Fruit fly (Drosophila melanogaster): Measurements from ENCODE around the gene muc.

Gene muc

DNA sequence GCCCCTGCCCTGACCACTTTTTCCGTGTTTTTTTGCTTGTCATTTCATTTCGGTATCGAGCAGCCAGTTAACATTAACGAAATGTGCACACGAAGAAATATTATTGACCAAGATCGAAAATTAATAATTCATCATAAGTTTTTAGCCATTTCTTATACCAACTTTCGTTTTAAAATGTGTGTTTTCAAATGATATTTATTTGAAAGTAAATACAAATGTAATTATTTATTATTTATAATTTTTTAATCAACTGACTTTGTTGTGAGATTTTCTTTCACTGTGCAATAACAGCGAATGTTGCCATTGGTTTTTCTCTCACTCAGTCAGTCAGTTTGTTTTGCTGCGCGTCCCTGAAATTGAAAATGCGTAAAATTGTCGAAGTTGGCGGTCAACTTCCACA lies 30.9 kb upstream of the muc start (continued):
- TF ChIP-seq CG34376 (GFP tag; optimal IDR thresholded peaks at IDR 0.05) (no peak), CG16863 (GFP tag; optimal IDR thresholded peaks at IDR 0.05) (no peak), her (GFP tag; optimal IDR thresholded peaks at IDR 0.05) (no peak), CG8944 (GFP tag; optimal IDR thresholded peaks at IDR 0.05) (no peak), CG13624 (GFP tag; optimal IDR thresholded peaks at IDR 0.05) (no peak), CG11560 (tag; IDR thresholded peaks at IDR 0.05) (no peak), Hr39 (optimal IDR thresholded peaks at IDR 0.05) (no peak), aop (GFP tag; IDR thresholded peaks at IDR 0.05) (no peak), PHDP (tag; optimal IDR thresholded peaks at IDR 0.05) (peak; percentile 75), CG8924 (tag; optimal IDR thresholded peaks at IDR 0.05) (peak; percentile 68), CG4730 (GFP tag; IDR thresholded peaks at IDR 0.05) (peak; percentile 26; the same call in 1 of the 2 replicates), B-H1 (GFP tag; IDR thresholded peaks at IDR 0.05) (no peak; the same call in 2 of the 3 replicates), CG2712 (tag; optimal IDR thresholded peaks at IDR 0.05) (peak; percentile 70), pros (GFP tag; optimal IDR thresholded peaks at IDR 0.05) (no peak), ftz-f1 (GFP tag; optimal IDR thresholded peaks at IDR 0.05) (no peak), CG2116 (GFP tag; optimal IDR thresholded peaks at IDR 0.05) (no peak), Dll (GFP tag; IDR thresholded peaks at IDR 0.05; ENCODE audit: partially characterized antibody) (no peak), gro (GFP tag; optimal IDR thresholded peaks at IDR 0.05) (no peak), onecut (GFP tag; IDR thresholded peaks at IDR 0.05) (no peak), psq (GFP tag; optimal IDR thresholded peaks at IDR 0.05) (no peak), ERR (GFP tag; optimal IDR thresholded peaks at IDR 0.05) (no peak), CG12104 (GFP tag; optimal IDR thresholded peaks at IDR 0.05) (peak; percentile 44), cg (GFP tag; optimal IDR thresholded peaks at IDR 0.05) (no peak), sc (optimal IDR thresholded peaks at IDR 0.05) (no peak), sc (GFP tag; optimal IDR thresholded peaks at IDR 0.05) (no peak), ind (GFP tag; optimal IDR thresholded peaks at IDR 0.05) (peak; percentile 49), CG6791 (GFP tag; IDR thresholded peaks at IDR 0.05; ENCODE audit: partially characterized antibody) (no peak), CG18764 (GFP tag; optimal IDR thresholded peaks at IDR 0.05) (no peak), al (GFP tag; IDR thresholded peaks at IDR 0.05) (0 out of 2 replicates have a peak, but pooled peaks have one; percentile 32), Ets65A (GFP tag) (no peak), Meics (GFP tag; optimal IDR thresholded peaks at IDR 0.05) (peak; percentile 66), nau (GFP tag; optimal IDR thresholded peaks at IDR 0.05) (no peak), bcd (GFP tag; optimal IDR thresholded peaks at IDR 0.05) (peak; percentile 50), hbn (GFP tag; IDR thresholded peaks at IDR 0.05; ENCODE audit: partially characterized antibody) (no peak), CG2678 (tag; optimal IDR thresholded peaks at IDR 0.05) (peak; percentile 79), CG15011 (GFP tag; optimal IDR thresholded peaks at IDR 0.05) (no peak), Mrtf (GFP tag; IDR thresholded peaks at IDR 0.05) (peak; percentile 40; the same call in 1 of the 3 replicates), Atf3 (GFP tag; optimal IDR thresholded peaks at IDR 0.05) (no peak), kay (GFP tag; optimal IDR thresholded peaks at IDR 0.05) (no peak), CG12236 (GFP tag; optimal IDR thresholded peaks at IDR 0.05) (no peak), nerfin-1 (tag; optimal IDR thresholded peaks at IDR 0.05) (no peak), Dip2 (GFP tag; IDR thresholded peaks at IDR 0.05) (no peak), CG17802 (tag; optimal IDR thresholded peaks at IDR 0.05) (no peak), gcm (GFP tag; optimal IDR thresholded peaks at IDR 0.05) (peak; percentile 54), CG10209 (GFP tag; optimal IDR thresholded peaks at IDR 0.05) (peak; percentile 58), slbo (GFP tag; IDR thresholded peaks at IDR 0.05) (peak; percentile 51), Bteb2 (GFP tag; optimal IDR thresholded peaks at IDR 0.05) (no peak), CG30431 (GFP tag; optimal IDR thresholded peaks at IDR 0.05) (no peak), tgo (GFP tag; IDR thresholded peaks at IDR 0.05) (peak; percentile 73; the same call in 2 of the 3 replicates), bowl (GFP tag; IDR thresholded peaks at IDR 0.05) (no peak), ac (GFP tag; optimal IDR thresholded peaks at IDR 0.05) (no peak), caup (GFP tag; optimal IDR thresholded peaks at IDR 0.05; ENCODE audit: severe bottlenecking) (peak; percentile 51), CHES-1-like (GFP tag; optimal IDR thresholded peaks at IDR 0.05) (no peak)

Data from whole organism, embryonic.